Worm (Caenorhabditis elegans) whole organism, late embryonic: ENCODE measurements around the gene C06C3.4.

Experiments
- F13H6.1 ChIP-seq: sonication (generic microtip); optimal IDR thresholded peaks from 2 replicates; lab custom pipeline; 2016; ENCODE audit warnings: missing genetic modification characterization, missing compliant biosample characterization
- T23F11.4 ChIP-seq: fragments of 200-800 bp; sonication (Bioruptor generic); optimal IDR thresholded peaks from 2 replicates; lab custom pipeline; 2018; ENCODE audit warnings: mild to moderate bottlenecking, missing genetic modification characterization, missing compliant biosample characterization
- ceh-18 ChIP-seq: sonication (generic microtip); optimal IDR thresholded peaks from 2 replicates; lab custom pipeline; 2016; ENCODE audit warnings: missing genetic modification characterization, missing compliant biosample characterization
- ceh-2 ChIP-seq: sonication (generic microtip); optimal IDR thresholded peaks from 2 replicates; lab custom pipeline; 2016; ENCODE audit warnings: missing genotype, missing genetic modification characterization, missing compliant biosample characterization
- ceh-22 ChIP-seq: sonication (generic microtip); optimal IDR thresholded peaks from 2 replicates; lab custom pipeline; 2017; ENCODE audit warnings: missing biosample characterization, missing genetic modification characterization
- ceh-30 ChIP-seq: fragments of 150-350 bp; optimal IDR thresholded peaks from 2 replicates; lab custom pipeline; 2014; ENCODE audit warnings: missing biosample characterization, missing genetic modification characterization
- ceh-31 ChIP-seq: sonication (generic microtip); optimal IDR thresholded peaks from 2 replicates; lab custom pipeline; 2016; ENCODE audit warnings: missing genetic modification characterization, missing compliant biosample characterization
- ceh-34 ChIP-seq: sonication (generic microtip); optimal IDR thresholded peaks from 2 replicates; lab custom pipeline; 2016; ENCODE audit warnings: mild to moderate bottlenecking, missing genetic modification characterization, missing compliant biosample characterization
- ceh-45 ChIP-seq: fragments of 200-800 bp; sonication (Bioruptor generic); IDR thresholded peaks from 2 replicates; pipeline ENCODE4 v1.3.6; 2022; ENCODE audit warnings: missing genetic modification reagents, missing genetic modification characterization, missing compliant biosample characterization
- ceh-48 ChIP-seq: sonication (generic microtip); optimal IDR thresholded peaks from 2 replicates; lab custom pipeline; 2016; ENCODE audit warnings: missing genetic modification characterization, inconsistent platforms, missing compliant biosample characterization
- ceh-6 ChIP-seq: fragments of 200-800 bp; sonication (Bioruptor generic); optimal IDR thresholded peaks from 2 replicates; lab custom pipeline; 2018; ENCODE audit warnings: mild to moderate bottlenecking, missing genetic modification characterization, missing compliant biosample characterization
- che-1 ChIP-seq: sonication (generic microtip); optimal IDR thresholded peaks from 2 replicates; lab custom pipeline; 2016; ENCODE audit warnings: mild to moderate bottlenecking, missing genetic modification characterization, missing compliant biosample characterization
- dmd-4 ChIP-seq: sonication (generic microtip); optimal IDR thresholded peaks from 2 replicates; lab custom pipeline; 2016; ENCODE audit warnings: borderline replicate concordance, missing genetic modification characterization, missing compliant biosample characterization
- elt-4 ChIP-seq: sonication (generic microtip); optimal IDR thresholded peaks from 2 replicates; lab custom pipeline; 2016; ENCODE audit warnings: missing genetic modification characterization, missing compliant biosample characterization
- ets-4 ChIP-seq: sonication (generic microtip); optimal IDR thresholded peaks from 2 replicates; lab custom pipeline; 2016; ENCODE audit warnings: missing genetic modification characterization, missing compliant biosample characterization
- eyg-1 ChIP-seq: sonication (generic microtip); optimal IDR thresholded peaks from 2 replicates; lab custom pipeline; 2016; ENCODE audit warnings: missing genotype, missing genetic modification characterization, missing compliant biosample characterization
- fax-1 ChIP-seq: sonication (generic microtip); optimal IDR thresholded peaks from 2 replicates; lab custom pipeline; 2016; ENCODE audit warnings: missing genotype, missing genetic modification characterization, missing compliant biosample characterization
- fkh-6 ChIP-seq: sonication (generic microtip); optimal IDR thresholded peaks from 2 replicates; lab custom pipeline; 2016; ENCODE audit warnings: missing genetic modification characterization, missing compliant biosample characterization
- gmeb-2 ChIP-seq: sonication (generic microtip); optimal IDR thresholded peaks from 2 replicates; lab custom pipeline; 2016; ENCODE audit warnings: missing genetic modification characterization, inconsistent platforms, missing compliant biosample characterization
- hlh-30 ChIP-seq: sonication (generic microtip); optimal IDR thresholded peaks from 2 replicates; lab custom pipeline; 2017; ENCODE audit warnings: antibody characterized with exemption, missing genetic modification characterization, missing compliant biosample characterization; ENCODE audit not compliant: insufficient read depth
- hlh-6 ChIP-seq: sonication (generic microtip); optimal IDR thresholded peaks from 2 replicates; lab custom pipeline; 2016; ENCODE audit warnings: missing genotype, missing genetic modification characterization, missing compliant biosample characterization
- hlh-8 ChIP-seq: sonication (generic microtip); optimal IDR thresholded peaks from 2 replicates; lab custom pipeline; 2016; ENCODE audit warnings: missing genotype, missing genetic modification characterization, missing compliant biosample characterization
- lim-6 ChIP-seq: sonication (generic microtip); optimal IDR thresholded peaks from 2 replicates; lab custom pipeline; 2016; ENCODE audit warnings: missing genetic modification characterization, missing compliant biosample characterization
- lin-11 ChIP-seq: fragments of 200-800 bp; sonication (Bioruptor generic); optimal IDR thresholded peaks from 2 replicates; lab custom pipeline; 2018; ENCODE audit warnings: mild to moderate bottlenecking, missing genetic modification characterization, missing compliant biosample characterization
- madf-2 ChIP-seq: sonication (generic microtip); optimal IDR thresholded peaks from 2 replicates; lab custom pipeline; 2017; ENCODE audit warnings: missing genetic modification characterization, missing compliant biosample characterization
- nfya-1 ChIP-seq: sonication (generic microtip); optimal IDR thresholded peaks from 2 replicates; lab custom pipeline; 2017; ENCODE audit warnings: missing genetic modification characterization, mild to moderate bottlenecking, missing compliant biosample characterization, antibody characterized with exemption, moderate library complexity
- nhr-232 ChIP-seq: sonication (generic microtip); optimal IDR thresholded peaks from 2 replicates; lab custom pipeline; 2016; ENCODE audit warnings: missing genetic modification characterization, missing compliant biosample characterization
- npax-4 ChIP-seq: sonication (generic microtip); optimal IDR thresholded peaks from 2 replicates; lab custom pipeline; 2016; ENCODE audit warnings: missing genetic modification characterization, missing compliant biosample characterization
- pax-1 ChIP-seq: fragments of 150-350 bp; optimal IDR thresholded peaks from 2 replicates; lab custom pipeline; 2014; ENCODE audit warnings: missing biosample characterization, missing genetic modification characterization
- pha-2 ChIP-seq: sonication (generic microtip); optimal IDR thresholded peaks from 2 replicates; lab custom pipeline; 2017; ENCODE audit warnings: mild to moderate bottlenecking, missing genetic modification characterization, missing compliant biosample characterization
- pha-4 ChIP-seq: fragments of 150-350 bp; optimal IDR thresholded peaks from 2 replicates; lab custom pipeline; 2018; ENCODE audit warnings: missing biosample characterization, missing genetic modification reagents, missing genetic modification characterization
- pqm-1 ChIP-seq: sonication (generic microtip); optimal IDR thresholded peaks from 2 replicates; lab custom pipeline; 2016; ENCODE audit warnings: missing genetic modification characterization, missing compliant biosample characterization
- pros-1 ChIP-seq: fragments of 150-350 bp; optimal IDR thresholded peaks from 2 replicates; lab custom pipeline; 2014; ENCODE audit warnings: missing biosample characterization, missing genetic modification reagents, missing genetic modification characterization
- ref-2 ChIP-seq: sonication (generic microtip); optimal IDR thresholded peaks from 2 replicates; lab custom pipeline; 2016; ENCODE audit warnings: missing genetic modification characterization, missing compliant biosample characterization
- rnt-1 ChIP-seq: sonication (generic microtip); optimal IDR thresholded peaks from 2 replicates; lab custom pipeline; 2016; ENCODE audit warnings: missing genetic modification characterization, missing compliant biosample characterization
- sdc-2 ChIP-seq: sonication (generic microtip); optimal IDR thresholded peaks from 2 replicates; lab custom pipeline; 2016; ENCODE audit warnings: missing genotype, missing genetic modification characterization, missing compliant biosample characterization
- sox-2 ChIP-seq: fragments of 200-800 bp; sonication (Bioruptor generic); IDR thresholded peaks from 2 replicates; pipeline ENCODE4 v1.3.6; 2022; ENCODE audit warnings: missing genetic modification reagents, missing genetic modification characterization, missing compliant biosample characterization
- syd-9 ChIP-seq: sonication (generic microtip); optimal IDR thresholded peaks from 2 replicates; lab custom pipeline; 2016; ENCODE audit warnings: mild to moderate bottlenecking, missing genetic modification characterization, moderate library complexity, missing compliant biosample characterization
- tbx-7 ChIP-seq: sonication (generic microtip); optimal IDR thresholded peaks from 2 replicates; lab custom pipeline; 2016; ENCODE audit warnings: missing genotype, missing genetic modification characterization, missing compliant biosample characterization
- unc-42 ChIP-seq: sonication (generic microtip); optimal IDR thresholded peaks from 2 replicates; lab custom pipeline; 2016; ENCODE audit warnings: missing genotype, missing genetic modification characterization, missing compliant biosample characterization
- unc-86 ChIP-seq: sonication (generic microtip); optimal IDR thresholded peaks from 2 replicates; lab custom pipeline; 2016; ENCODE audit warnings: missing genetic modification characterization, missing compliant biosample characterization
- zip-5 ChIP-seq: sonication (generic microtip); optimal IDR thresholded peaks from 2 replicates; lab custom pipeline; 2016; ENCODE audit warnings: missing genetic modification characterization, missing compliant biosample characterization

Gene C06C3.4

ce11 chrII:9333034-9333433 lies 40.1 kb upstream of the C06C3.4 start:
- TF ChIP-seq pros-1 (tag; lab: Kevin White, UChicago), result no peak
- no peak for TF ChIP-seq zip-5 (tag; lab: Kevin White, UChicago)
- no peak for TF ChIP-seq sdc-2 (tag; lab: Kevin White, UChicago)
- no peak for TF ChIP-seq pqm-1
- no peak for TF ChIP-seq elt-4 (tag; lab: Kevin White, UChicago)
- TF ChIP-seq fkh-6 (tag; lab: Kevin White, UChicago), result no peak
- no peak for TF ChIP-seq ceh-2 (tag; lab: Kevin White, UChicago)
- TF ChIP-seq ceh-34 (tag; lab: Kevin White, UChicago), result no peak
- no peak for TF ChIP-seq che-1 (tag; lab: Kevin White, UChicago)
- TF ChIP-seq nfya-1 (tag; lab: Kevin White, UChicago), result no peak
- TF ChIP-seq pha-4, result no peak
- no peak for TF ChIP-seq ceh-31 (tag; lab: Kevin White, UChicago)

ce11 chrII:9333714-9334113 lies 39.4 kb upstream of the C06C3.4 start, which contains the start of gene scp-1:
TSS of gene scp-1 (plus strand) at chrII:9334014.
- TF ChIP-seq ceh-2 (tag; lab: Kevin White, UChicago) (no peak), zip-5 (tag; lab: Kevin White, UChicago) (no peak), rnt-1 (tag; lab: Kevin White, UChicago) (no peak), ceh-18 (tag; lab: Kevin White, UChicago) (no peak), pha-2 (tag; lab: Kevin White, UChicago) (no peak), F13H6.1 (tag; lab: Kevin White, UChicago) (no peak)

- TF ChIP-seq nfya-1 (tag; lab: Kevin White, UChicago) (no peak), npax-4 (tag; lab: Kevin White, UChicago) (no peak), unc-86 (tag; lab: Kevin White, UChicago) (no peak), gmeb-2 (tag; lab: Kevin White, UChicago) (no peak), madf-2 (tag; lab: Kevin White, UChicago) (no peak), fkh-6 (tag; lab: Kevin White, UChicago) (no peak), T23F11.4 (no peak), ceh-22 (tag; lab: Kevin White, UChicago) (no peak), fax-1 (tag; lab: Kevin White, UChicago) (no peak), ceh-45 (GFP tag; lab: Robert Waterston, UW) (no peak), pros-1 (tag; lab: Kevin White, UChicago) (no peak), nhr-232 (no peak), ceh-30 (tag; lab: Kevin White, UChicago) (no peak), hlh-6 (tag; lab: Kevin White, UChicago) (no peak), ceh-2 (tag; lab: Kevin White, UChicago) (no peak), eyg-1 (tag; lab: Kevin White, UChicago) (no peak), lin-11 (no peak), pha-2 (tag; lab: Kevin White, UChicago) (no peak), che-1 (tag; lab: Kevin White, UChicago) (no peak)
Measured at ce11 chrII:9336651-9337050, 36.4 kb upstream of the C06C3.4 start.

ce11 chrII:9338859-9339258 lies 34.2 kb upstream of the C06C3.4 start, which contains the start of gene ttll-12:
TSS of gene ttll-12 (plus strand) at chrII:9338997.
- TF ChIP-seq ceh-6 (GFP tag; lab: Kevin White, UChicago), result no peak
- no peak for TF ChIP-seq hlh-30 (tag; lab: Kevin White, UChicago)
- no peak for TF ChIP-seq ceh-48 (tag; lab: Kevin White, UChicago)
- TF ChIP-seq sdc-2 (tag; lab: Kevin White, UChicago), result no peak
- TF ChIP-seq hlh-6 (tag; lab: Kevin White, UChicago), result no peak
- no peak for TF ChIP-seq pax-1
- TF ChIP-seq hlh-8 (tag; lab: Kevin White, UChicago), result no peak
- no peak for TF ChIP-seq syd-9 (tag; lab: Kevin White, UChicago)
- no peak for TF ChIP-seq tbx-7 (tag; lab: Kevin White, UChicago)
- no peak for TF ChIP-seq npax-4 (tag; lab: Kevin White, UChicago)
- TF ChIP-seq T23F11.4, result no peak
- TF ChIP-seq ceh-22 (tag; lab: Kevin White, UChicago), result no peak
- no peak for TF ChIP-seq unc-42 (tag; lab: Kevin White, UChicago)
- no peak for TF ChIP-seq ref-2
- TF ChIP-seq lim-6 (tag; lab: Kevin White, UChicago), result no peak
- no peak for TF ChIP-seq ceh-18 (tag; lab: Kevin White, UChicago)
- TF ChIP-seq sox-2 (GFP tag; lab: Robert Waterston, UW), result no peak
- TF ChIP-seq dmd-4, result no peak
- no peak for TF ChIP-seq ets-4
- no peak for TF ChIP-seq eyg-1 (tag; lab: Kevin White, UChicago)
